Fruit fly (Drosophila melanogaster) whole organism, adult: ENCODE measurements around the gene PGRP-LF.

Source experiments
- CG11617 ChIP-seq: fragments of 200-800 bp; sonication (Bioruptor generic); optimal IDR thresholded peaks from 2 replicates; lab custom pipeline; 2017; ENCODE audit warnings: mild to moderate bottlenecking, missing biosample characterization, missing genetic modification reagents, missing genetic modification characterization
- CG12768 ChIP-seq: fragments of 200-800 bp; sonication (Bioruptor generic); optimal IDR thresholded peaks from 2 replicates; lab custom pipeline; 2017; ENCODE audit warnings: missing biosample characterization, missing genetic modification characterization, mild to moderate bottlenecking, moderate library complexity, missing genetic modification reagents
- CG14711 ChIP-seq: fragments of 200-800 bp; sonication (Bioruptor generic); optimal IDR thresholded peaks from 2 replicates; lab custom pipeline; 2018; ENCODE audit warnings: missing biosample characterization, mild to moderate bottlenecking, missing genetic modification characterization, moderate library complexity
- CG1620 ChIP-seq: fragments of 200-800 bp; sonication (Bioruptor generic); optimal IDR thresholded peaks from 2 replicates; lab custom pipeline; 2016; ENCODE audit warnings: missing biosample characterization, missing genetic modification characterization
- CG33017 ChIP-seq: fragments of 200-800 bp; sonication (Bioruptor generic); optimal IDR thresholded peaks from 2 replicates; lab custom pipeline; 2018; ENCODE audit warnings: missing biosample characterization, mild to moderate bottlenecking, missing genetic modification characterization, moderate library complexity
- CG5204 ChIP-seq: fragments of 200-800 bp; sonication (Bioruptor generic); optimal IDR thresholded peaks from 2 replicates; lab custom pipeline; 2016; ENCODE audit warnings: missing biosample characterization, missing genetic modification characterization
- CG7045 ChIP-seq: fragments of 200-800 bp; sonication (Bioruptor generic); optimal IDR thresholded peaks from 2 replicates; lab custom pipeline; 2017; ENCODE audit warnings: missing biosample characterization, mild to moderate bottlenecking, missing genetic modification characterization
- CG7101 ChIP-seq: fragments of 200-800 bp; sonication (Bioruptor generic); optimal IDR thresholded peaks from 2 replicates; lab custom pipeline; 2018; ENCODE audit warnings: missing biosample characterization, mild to moderate bottlenecking, missing genetic modification characterization, moderate library complexity
- Clk ChIP-seq: fragments of 200-800 bp; sonication (Bioruptor generic); optimal IDR thresholded peaks from 2 replicates; lab custom pipeline; 2017; ENCODE audit warnings: missing biosample characterization, missing genetic modification characterization
- Crg-1 ChIP-seq: fragments of 200-800 bp; sonication (Bioruptor generic); optimal IDR thresholded peaks from 2 replicates; lab custom pipeline; 2016; ENCODE audit warnings: missing biosample characterization, missing genetic modification characterization
- Hr96 ChIP-seq: fragments of 200-800 bp; sonication (Bioruptor generic); optimal IDR thresholded peaks from 2 replicates; lab custom pipeline; 2016; ENCODE audit warnings: missing biosample characterization, missing genetic modification characterization
- Mnt ChIP-seq: fragments of 200-800 bp; sonication (Bioruptor generic); optimal IDR thresholded peaks from 2 replicates; lab custom pipeline; 2016; ENCODE audit warnings: missing biosample characterization, mild to moderate bottlenecking, missing genetic modification characterization
- bab1 ChIP-seq: fragments of 200-800 bp; sonication (Bioruptor generic); optimal IDR thresholded peaks from 3 replicates; lab custom pipeline; 2019; ENCODE audit warnings: missing biosample characterization, mild to moderate bottlenecking, missing genetic modification characterization, moderate library complexity
- cic ChIP-seq: fragments of 200-800 bp; sonication (Bioruptor generic); optimal IDR thresholded peaks from 2 replicates; lab custom pipeline; 2017; ENCODE audit warnings: missing biosample characterization, mild to moderate bottlenecking, missing genetic modification characterization, moderate library complexity
- cnc ChIP-seq, 2 experiments: fragments of >200 bp; optimal IDR thresholded peaks; 2 replicates each; lab custom pipeline; 2017
- kay ChIP-seq: fragments of 200-800 bp; sonication (Bioruptor generic); peaks from one replicate; lab custom pipeline; 2016; ENCODE audit warnings: missing biosample characterization, missing genetic modification characterization, borderline replicate concordance
- ovo ChIP-seq: fragments of 200-800 bp; sonication (Bioruptor generic); optimal IDR thresholded peaks from 2 replicates; lab custom pipeline; 2016; ENCODE audit warnings: missing biosample characterization, missing genetic modification characterization
- pad ChIP-seq: fragments of 200-800 bp; sonication (Bioruptor generic); optimal IDR thresholded peaks from 3 replicates; lab custom pipeline; 2017; ENCODE audit warnings: missing biosample characterization, missing genetic modification characterization, mild to moderate bottlenecking, moderate library complexity, missing genetic modification reagents
- tj ChIP-seq: fragments of 200-800 bp; sonication (Bioruptor generic); optimal IDR thresholded peaks from 3 replicates; lab custom pipeline; 2017; ENCODE audit warnings: missing biosample characterization, mild to moderate bottlenecking, missing genetic modification characterization, moderate library complexity
- toe ChIP-seq: fragments of 200-800 bp; sonication (Bioruptor generic); optimal IDR thresholded peaks from 2 replicates; lab custom pipeline; 2016; ENCODE audit warnings: missing biosample characterization, missing genetic modification characterization

PGRP-LF gene

dm6 chr3L:9357830-9358712 is 8.7 kb downstream of the PGRP-LF start:
- TF ChIP-seq Mnt (GFP tag; lab: Kevin White, UChicago) (peak; percentile 76), pad (GFP tag; lab: Kevin White, UChicago) (peak; percentile 65), ovo (GFP tag; lab: Kevin White, UChicago) (peak; percentile 92), cic (GFP tag; lab: Kevin White, UChicago) (peak; percentile 99), cnc (optimal IDR thresholded peaks at IDR 0.05; lab: Kevin White, UChicago) (no peak), tj (peak; percentile 76)

- TF ChIP-seq Mnt (GFP tag; lab: Kevin White, UChicago) (peak; percentile 49), bab1 (GFP tag; lab: Kevin White, UChicago) (peak; percentile 65), kay (GFP tag; lab: Kevin White, UChicago) (peak; percentile 76), Hr96 (GFP tag; lab: Kevin White, UChicago) (no peak), pad (GFP tag; lab: Kevin White, UChicago) (no peak), cnc (optimal IDR thresholded peaks at IDR 0.05; lab: Kevin White, UChicago) (no peak), CG5204 (GFP tag; lab: Kevin White, UChicago) (no peak), CG12768 (GFP tag; lab: Kevin White, UChicago) (no peak), CG7045 (GFP tag; lab: Kevin White, UChicago) (peak; percentile 14), CG11617 (GFP tag; lab: Kevin White, UChicago) (peak; percentile 26), CG7101 (peak; percentile 38), CG33017 (tag; lab: Kevin White, UChicago) (no peak), cic (GFP tag; lab: Kevin White, UChicago) (no peak), Crg-1 (no peak), tj (peak; percentile 30), CG14711 (tag; lab: Kevin White, UChicago) (peak; percentile 63), toe (GFP tag; lab: Kevin White, UChicago) (no peak), ovo (GFP tag; lab: Kevin White, UChicago) (no peak), Clk (GFP tag; lab: Kevin White, UChicago) (no peak)
Observed at dm6 chr3L:9358713-9359040, 9.3 kb downstream of the PGRP-LF start, which contains the start of the genes UGP and Svip. TSS of gene UGP (minus strand) at chr3L:9358935. TSS of gene Svip (plus strand) at chr3L:9358999.

- TF ChIP-seq CG7045 (GFP tag; lab: Kevin White, UChicago), result peak; percentile 1
- TF ChIP-seq CG14711 (tag; lab: Kevin White, UChicago), result peak; percentile 23
- peak; percentile 35 for TF ChIP-seq tj
- TF ChIP-seq ovo (GFP tag; lab: Kevin White, UChicago), result peak; percentile 21
- peak; percentile 69 for TF ChIP-seq CG33017 (tag; lab: Kevin White, UChicago)
- no peak for TF ChIP-seq CG5204 (GFP tag; lab: Kevin White, UChicago)
- TF ChIP-seq kay (GFP tag; lab: Kevin White, UChicago), result no peak
- TF ChIP-seq CG1620 (GFP tag; lab: Kevin White, UChicago), result no peak
- no peak for TF ChIP-seq Crg-1
- peak; percentile 46 for TF ChIP-seq toe (GFP tag; lab: Kevin White, UChicago)
- TF ChIP-seq cnc (optimal IDR thresholded peaks at IDR 0.05; lab: Kevin White, UChicago), result peak in 1 of 2 experiments; percentile 3
- TF ChIP-seq cic (GFP tag; lab: Kevin White, UChicago), result peak; percentile 94
- TF ChIP-seq Hr96 (GFP tag; lab: Kevin White, UChicago), result no peak
- TF ChIP-seq pad (GFP tag; lab: Kevin White, UChicago), result peak; percentile 50
- peak; percentile 41 for TF ChIP-seq Mnt (GFP tag; lab: Kevin White, UChicago)
- peak; percentile 49 for TF ChIP-seq CG7101
- peak; percentile 51 for TF ChIP-seq CG11617 (GFP tag; lab: Kevin White, UChicago)
- TF ChIP-seq CG12768 (GFP tag; lab: Kevin White, UChicago), result peak; percentile 18
- TF ChIP-seq Clk (GFP tag; lab: Kevin White, UChicago), result no peak
- TF ChIP-seq bab1 (GFP tag; lab: Kevin White, UChicago), result peak; percentile 39
Observed at dm6 chr3L:9360217-9360692, 10.8 kb downstream of the PGRP-LF start, which contains the start of gene Pdxk. TSS of gene Pdxk (plus strand) at chr3L:9360316.

dm6 chr3L:9361894-9362293 is 12.5 kb downstream of the PGRP-LF start, which contains the start of gene CG34456:
TSS of gene CG34456 (plus strand) at chr3L:9362108.
- TF ChIP-seq toe (GFP tag; lab: Kevin White, UChicago) (no peak), tj (no peak), CG1620 (GFP tag; lab: Kevin White, UChicago) (no peak), CG12768 (GFP tag; lab: Kevin White, UChicago) (peak; percentile 60), Hr96 (GFP tag; lab: Kevin White, UChicago) (no peak), CG5204 (GFP tag; lab: Kevin White, UChicago) (no peak), kay (GFP tag; lab: Kevin White, UChicago) (peak; percentile 94), CG7101 (peak; percentile 42), CG33017 (tag; lab: Kevin White, UChicago) (peak; percentile 79), cic (GFP tag; lab: Kevin White, UChicago) (peak; percentile 88), CG7045 (GFP tag; lab: Kevin White, UChicago) (peak; percentile 55), CG11617 (GFP tag; lab: Kevin White, UChicago) (peak; percentile 30), Crg-1 (no peak), cnc (optimal IDR thresholded peaks at IDR 0.05; lab: Kevin White, UChicago) (no peak)

- TF ChIP-seq CG33017 (tag; lab: Kevin White, UChicago) (no peak), CG7101 (no peak), CG7045 (GFP tag; lab: Kevin White, UChicago) (no peak), tj (peak; percentile 38), cic (GFP tag; lab: Kevin White, UChicago) (no peak), bab1 (GFP tag; lab: Kevin White, UChicago) (peak; percentile 7), pad (GFP tag; lab: Kevin White, UChicago) (no peak), Mnt (GFP tag; lab: Kevin White, UChicago) (no peak), ovo (GFP tag; lab: Kevin White, UChicago) (no peak), CG5204 (GFP tag; lab: Kevin White, UChicago) (no peak), kay (GFP tag; lab: Kevin White, UChicago) (peak; percentile 27), CG12768 (GFP tag; lab: Kevin White, UChicago) (no peak), Hr96 (GFP tag; lab: Kevin White, UChicago) (no peak), Clk (GFP tag; lab: Kevin White, UChicago) (no peak)
Observed at dm6 chr3L:9364131-9364530, 14.7 kb downstream of the PGRP-LF start, which contains the start of gene mRRF1. TSS of gene mRRF1 (plus strand) at chr3L:9364350.
